Worm (Caenorhabditis elegans) whole organism, mixed stage, embryonic: ENCODE data around the gene srv-2.

Source experiments
- bed-3 ChIP-seq: fragments of 200-800 bp; sonication (Bioruptor generic); optimal IDR thresholded peaks from 3 replicates; lab custom pipeline; 2018; ENCODE audit warnings: mild to moderate bottlenecking, missing genetic modification characterization, moderate library complexity, missing compliant biosample characterization
- ces-1 ChIP-seq: fragments of 150-350 bp; optimal IDR thresholded peaks from 2 replicates; lab custom pipeline; 2014; ENCODE audit warnings: missing biosample characterization, missing genetic modification reagents, missing genetic modification characterization
- drap-1 ChIP-seq: fragments of 200-800 bp; sonication (Bioruptor generic); optimal IDR thresholded peaks from 3 replicates; lab custom pipeline; 2018; ENCODE audit warnings: mild to moderate bottlenecking, missing genetic modification characterization, missing compliant biosample characterization
- elt-1 ChIP-seq: sonication (generic microtip); optimal IDR thresholded peaks from 2 replicates; lab custom pipeline; 2017; ENCODE audit warnings: missing genetic modification characterization, mild to moderate bottlenecking, missing compliant biosample characterization, antibody characterized with exemption, moderate library complexity, borderline replicate concordance; ENCODE audit not compliant: insufficient read depth
- elt-3 ChIP-seq: fragments of 150-350 bp; optimal IDR thresholded peaks from 2 replicates; lab custom pipeline; 2014; ENCODE audit warnings: missing biosample characterization, missing genetic modification characterization
- lin-13 ChIP-seq: fragments of 150-350 bp; optimal IDR thresholded peaks from 2 replicates; lab custom pipeline; 2014; ENCODE audit warnings: missing biosample characterization, missing genetic modification characterization
- nhr-237 ChIP-seq: fragments of 150-350 bp; optimal IDR thresholded peaks from 2 replicates; lab custom pipeline; 2014; ENCODE audit warnings: missing biosample characterization, missing genetic modification characterization
- snpc-4 ChIP-seq: fragments of 150-350 bp; optimal IDR thresholded peaks from 2 replicates; lab custom pipeline; 2014; ENCODE audit warnings: missing biosample characterization, missing genetic modification characterization
- unc-39 ChIP-seq: fragments of 150-350 bp; optimal IDR thresholded peaks from 2 replicates; lab custom pipeline; 2014; ENCODE audit warnings: missing biosample characterization, missing genetic modification characterization
- unc-62 ChIP-seq: fragments of 150-350 bp; optimal IDR thresholded peaks from 2 replicates; lab custom pipeline; 2014; ENCODE audit warnings: missing biosample characterization, missing genetic modification reagents, missing genetic modification characterization
- ztf-11 ChIP-seq: fragments of 150-350 bp; optimal IDR thresholded peaks from 2 replicates; lab custom pipeline; 2014; ENCODE audit warnings: missing biosample characterization, missing genetic modification characterization

- peak; percentile 9 for TF ChIP-seq lin-13 (tag; lab: Kevin White, UChicago)
- no peak for TF ChIP-seq nhr-237 (tag; lab: Kevin White, UChicago)
- no peak for TF ChIP-seq drap-1 (GFP tag; lab: Kevin White, UChicago)
- TF ChIP-seq ztf-11 (tag; lab: Kevin White, UChicago) = no peak
- TF ChIP-seq ces-1 (GFP tag; lab: Kevin White, UChicago) = no peak
- no peak for TF ChIP-seq bed-3 (GFP tag; lab: Kevin White, UChicago)
- no peak for TF ChIP-seq unc-62 (GFP tag; lab: Kevin White, UChicago)
- TF ChIP-seq unc-39 = no peak
- no peak for TF ChIP-seq snpc-4
- TF ChIP-seq elt-1 (tag; lab: Kevin White, UChicago) = no peak
- TF ChIP-seq elt-3 (tag; lab: Kevin White, UChicago) = no peak
These were observed 23.1 kb downstream of the srv-2 start, which contains the start of gene rpb-6 for ce11 chrII:10578843-10579430.
